Worm (Caenorhabditis elegans) whole organism, L4 larva: Measurements from ENCODE around the gene tag-343.
A peak's percentile ranks its signal among the peaks of the same experiment; 100 is the strongest.

Source experiments
- Y75B8A.6 ChIP-seq: fragments of 200-800 bp; sonication (Bioruptor generic); IDR thresholded peaks from 2 replicates; pipeline ENCODE4 v1.3.6; 2022; ENCODE audit warnings: missing genetic modification reagents, missing genetic modification characterization, missing compliant biosample characterization
- aha-1 ChIP-seq: fragments of 150-350 bp; peaks from one replicate; lab custom pipeline; 2014; ENCODE audit warnings: missing biosample characterization, missing genetic modification characterization
- ceh-20 ChIP-seq: fragments of 200-800 bp; sonication (Bioruptor generic); IDR thresholded peaks from 2 replicates; pipeline ENCODE4 v1.3.6; 2022; ENCODE audit warnings: missing genetic modification reagents, missing genetic modification characterization, missing compliant biosample characterization
- gei-8 ChIP-seq: fragments of 200-800 bp; sonication (Bioruptor generic); optimal IDR thresholded peaks from 2 replicates; lab custom pipeline; 2018; ENCODE audit warnings: mild to moderate bottlenecking, missing genetic modification characterization, missing compliant biosample characterization
- lim-7 ChIP-seq: fragments of 200-800 bp; sonication (Bioruptor generic); IDR thresholded peaks from 2 replicates; pipeline ENCODE4 v1.3.6; 2022; ENCODE audit warnings: missing genetic modification characterization, missing compliant biosample characterization
- lin-13 ChIP-seq: fragments of 150-350 bp; optimal IDR thresholded peaks from 2 replicates; lab custom pipeline; 2014; ENCODE audit warnings: missing biosample characterization, missing genetic modification reagents, missing genetic modification characterization
- lin-39 ChIP-seq: fragments of 150-350 bp; optimal IDR thresholded peaks from 2 replicates; lab custom pipeline; 2014; ENCODE audit warnings: missing biosample characterization, missing genetic modification reagents, missing genetic modification characterization
- lsy-2 ChIP-seq, 2 experiments: fragments of 150-350 bp in 1 of 2; sonication (generic microtip) in 1 of 2; optimal IDR thresholded peaks; 2 replicates each; lab custom pipeline; 2014 to 2017; ENCODE audit warnings: missing biosample characterization in 2 of 2, missing genetic modification characterization in 2 of 2
- mdl-1 ChIP-seq, 2 experiments: fragments of 150-350 bp in 1 of 2; sonication (generic microtip) in 1 of 2; optimal IDR thresholded peaks; 2 replicates each; lab custom pipeline; 2014 to 2017; ENCODE audit warnings: missing biosample characterization in 2 of 2, missing genetic modification characterization in 2 of 2
- nhr-11 ChIP-seq: fragments of 150-350 bp; optimal IDR thresholded peaks from 2 replicates; lab custom pipeline; 2014; ENCODE audit warnings: missing biosample characterization, missing genetic modification characterization
- snpc-4 ChIP-seq: fragments of 150-350 bp; optimal IDR thresholded peaks from 2 replicates; lab custom pipeline; 2014; ENCODE audit warnings: missing biosample characterization, missing genetic modification characterization
- tra-1 ChIP-seq: fragments of 200-800 bp; sonication (Bioruptor generic); IDR thresholded peaks from 2 replicates; pipeline ENCODE4 v1.3.6; 2022; ENCODE audit warnings: missing genetic modification reagents, missing genetic modification characterization, missing compliant biosample characterization
- unc-62 ChIP-seq, 3 experiments: fragments of 150-350 bp in 1 of 3; sonication (generic microtip); optimal IDR thresholded peaks in 2 of 3; peaks in 1 of 3; 1 replicate in 1 of 3; 2 replicates in 2 of 3; lab custom pipeline; 2014 to 2017; ENCODE audit warnings: missing biosample characterization in 3 of 3, missing genetic modification characterization in 3 of 3, missing genetic modification reagents in 3 of 3, missing genotype in 1 of 3

ce11 chrX:16643246-16643645 lies 31.3 kb downstream of the tag-343 start:
- TF ChIP-seq aha-1 (tag; lab: Kevin White, UChicago) (no peak), mdl-1 (tag; optimal IDR thresholded peaks at IDR 0.05; lab: Kevin White, UChicago) (no peak), gei-8 (GFP tag; lab: Kevin White, UChicago) (no peak), lim-7 (GFP tag; lab: Robert Waterston, UW) (0 out of 2 replicates have a peak, but pooled peaks have one; percentile 48), nhr-11 (tag; lab: Kevin White, UChicago) (no peak), Y75B8A.6 (no peak), lin-39 (tag; lab: Kevin White, UChicago) (no peak), lsy-2 (tag; optimal IDR thresholded peaks at IDR 0.05; lab: Kevin White, UChicago) (no peak), ceh-20 (GFP tag; lab: Robert Waterston, UW) (no peak), snpc-4 (tag; lab: Kevin White, UChicago) (no peak), unc-62 (GFP tag; optimal IDR thresholded peaks at IDR 0.05 in 1 of 2; lab: Kevin White, UChicago) (no peak), unc-62 (tag; optimal IDR thresholded peaks at IDR 0.05; lab: Kevin White, UChicago) (no peak), lin-13 (GFP tag; lab: Kevin White, UChicago) (no peak), tra-1 (GFP tag; lab: Robert Waterston, UW) (no peak)
